Fruit fly (Drosophila melanogaster) whole organism, embryonic: ENCODE data around the gene Ntf-2r.
A peak's percentile ranks its signal among the peaks of the same experiment; 100 is the strongest.

ENCODE experiments used
- Atf-2 ChIP-seq: fragments of 200-800 bp; sonication (Bioruptor generic); optimal IDR thresholded peaks from 2 replicates; lab custom pipeline; 2016; ENCODE audit warnings: missing biosample characterization, missing genetic modification characterization
- Awh ChIP-seq: fragments of 200-800 bp; sonication (Bioruptor generic); IDR thresholded peaks from 2 replicates; pipeline ENCODE4, ENCODE4 v1.3.6; 2022; ENCODE audit warnings: missing biosample characterization, missing genetic modification characterization
- Blimp-1 ChIP-seq: fragments of 200-800 bp; sonication (Bioruptor generic); optimal IDR thresholded peaks from 3 replicates; lab custom pipeline; 2018; ENCODE audit warnings: missing biosample characterization, missing genetic modification characterization, mild to moderate bottlenecking, moderate library complexity, missing genetic modification reagents
- CG10209 ChIP-seq: fragments of 200-800 bp; sonication (Bioruptor generic); optimal IDR thresholded peaks from 3 replicates; lab custom pipeline; 2017; ENCODE audit warnings: missing biosample characterization, mild to moderate bottlenecking, missing genetic modification characterization, missing genetic modification reagents
- CG1024 ChIP-seq: fragments of 200-800 bp; sonication (Bioruptor generic); IDR thresholded peaks from 2 replicates; pipeline ENCODE4 v1.3.6; 2022; ENCODE audit warnings: missing biosample characterization, missing genetic modification characterization
- CG10654 ChIP-seq: fragments of 200-800 bp; sonication (Bioruptor generic); optimal IDR thresholded peaks from 2 replicates; lab custom pipeline; 2016; ENCODE audit warnings: missing biosample characterization, missing genetic modification characterization
- CG11085 ChIP-seq: fragments of 200-800 bp; sonication (Bioruptor generic); IDR thresholded peaks from 2 replicates; pipeline ENCODE4 v1.3.6; 2022; ENCODE audit warnings: missing biosample characterization, missing genetic modification characterization
- CG12769 ChIP-seq: fragments of 200-800 bp; sonication (Bioruptor generic); optimal IDR thresholded peaks from 2 replicates; lab custom pipeline; 2019; ENCODE audit warnings: missing biosample characterization, mild to moderate bottlenecking, missing genetic modification characterization, moderate library complexity
- CG13894 ChIP-seq: fragments of 200-800 bp; sonication (Bioruptor generic); optimal IDR thresholded peaks from 3 replicates; lab custom pipeline; 2018; ENCODE audit warnings: missing biosample characterization, mild to moderate bottlenecking, missing genetic modification characterization, moderate library complexity
- CG14667 ChIP-seq: fragments of 200-800 bp; sonication (Bioruptor generic); IDR thresholded peaks from 2 replicates; pipeline ENCODE4 v1.3.6; 2022; ENCODE audit warnings: missing biosample characterization, missing genetic modification characterization
- CG14710 ChIP-seq: fragments of 200-800 bp; sonication (Bioruptor generic); optimal IDR thresholded peaks from 3 replicates; lab custom pipeline; 2019; ENCODE audit warnings: missing biosample characterization, mild to moderate bottlenecking, missing genetic modification characterization, moderate library complexity
- CG15479 ChIP-seq: fragments of 200-800 bp; sonication (Bioruptor generic); optimal IDR thresholded peaks from 3 replicates; lab custom pipeline; 2019; ENCODE audit warnings: missing biosample characterization, mild to moderate bottlenecking, missing genetic modification characterization, moderate library complexity
- CG15696 ChIP-seq: fragments of 200-800 bp; sonication (Bioruptor generic); optimal IDR thresholded peaks from 2 replicates; lab custom pipeline; 2019; ENCODE audit warnings: missing biosample characterization, mild to moderate bottlenecking, missing genetic modification characterization, moderate library complexity
- CG17568 ChIP-seq: fragments of 200-800 bp; sonication (Bioruptor generic); optimal IDR thresholded peaks from 2 replicates; lab custom pipeline; 2018; ENCODE audit warnings: missing biosample characterization, mild to moderate bottlenecking, missing genetic modification characterization, moderate library complexity
- CG18764 ChIP-seq: fragments of 200-800 bp; sonication (Bioruptor generic); optimal IDR thresholded peaks from 3 replicates; lab custom pipeline; 2016; ENCODE audit warnings: missing biosample characterization, missing genetic modification characterization
- CG2202 ChIP-seq: fragments of 200-800 bp; sonication (Bioruptor generic); optimal IDR thresholded peaks from 2 replicates; lab custom pipeline; 2018; ENCODE audit warnings: missing biosample characterization, mild to moderate bottlenecking, missing genetic modification characterization
- CG30403 ChIP-seq: fragments of 200-800 bp; sonication (Bioruptor generic); optimal IDR thresholded peaks from 3 replicates; lab custom pipeline; 2016; ENCODE audit warnings: missing biosample characterization, missing genetic modification characterization
- CG32772 ChIP-seq: fragments of 200-800 bp; sonication (Bioruptor generic); IDR thresholded peaks from 2 replicates; pipeline ENCODE4 v1.3.6; 2022; ENCODE audit warnings: missing biosample characterization, missing genetic modification characterization
- CG33213 ChIP-seq: fragments of 200-800 bp; sonication (Bioruptor generic); optimal IDR thresholded peaks from 3 replicates; lab custom pipeline; 2016; ENCODE audit warnings: missing biosample characterization, missing genetic modification characterization
- CG3726 ChIP-seq: fragments of 200-800 bp; sonication (Bioruptor generic); IDR thresholded peaks from 3 replicates; pipeline ENCODE4, ENCODE4 v1.3.6; 2022; ENCODE audit warnings: missing biosample characterization, missing genetic modification characterization
- CG3995 ChIP-seq: fragments of 200-800 bp; sonication (Bioruptor generic); optimal IDR thresholded peaks from 3 replicates; lab custom pipeline; 2016; ENCODE audit warnings: missing biosample characterization, missing genetic modification characterization
- CG7357 ChIP-seq: fragments of 200-800 bp; sonication (Bioruptor generic); IDR thresholded peaks from 3 replicates; pipeline ENCODE4 v1.3.6; 2022; ENCODE audit warnings: missing biosample characterization, missing genetic modification characterization
- CG8359 ChIP-seq: fragments of 200-800 bp; sonication (Bioruptor generic); optimal IDR thresholded peaks from 2 replicates; lab custom pipeline; 2017; ENCODE audit warnings: missing biosample characterization, mild to moderate bottlenecking, missing genetic modification characterization, borderline replicate concordance
- CG9817 ChIP-seq: fragments of 200-800 bp; sonication (Bioruptor generic); optimal IDR thresholded peaks from 2 replicates; lab custom pipeline; 2018; ENCODE audit warnings: missing biosample characterization, mild to moderate bottlenecking, missing genetic modification characterization, moderate library complexity
- CG9932 ChIP-seq: fragments of 200-800 bp; sonication (Bioruptor generic); IDR thresholded peaks from 2 replicates; pipeline ENCODE4 v1.3.6; 2022; ENCODE audit warnings: missing biosample characterization, missing genetic modification characterization
- D ChIP-seq, 2 experiments: fragments of 200-800 bp in 1 of 2; fragments of >200 bp in 1 of 2; sonication (Bioruptor generic) in 1 of 2; optimal IDR thresholded peaks; 2 replicates in 1 of 2; 3 replicates in 1 of 2; lab custom pipeline; 2017; ENCODE audit warnings: mild to moderate bottlenecking in 1 of 2, missing biosample characterization in 1 of 2, missing genetic modification characterization in 1 of 2, missing genetic modification reagents in 1 of 2
- Deaf1 ChIP-seq: fragments of 200-800 bp; optimal IDR thresholded peaks from 3 replicates; lab custom pipeline; 2019; ENCODE audit warnings: missing biosample characterization, mild to moderate bottlenecking, missing genetic modification characterization, moderate library complexity
- Dip2 ChIP-seq: fragments of 200-800 bp; sonication (Bioruptor generic); IDR thresholded peaks from 2 replicates; pipeline ENCODE4 v1.3.6; 2022; ENCODE audit warnings: missing biosample characterization, missing genetic modification characterization
- Dref ChIP-seq: fragments of 200-800 bp; sonication (Bioruptor generic); IDR thresholded peaks from 2 replicates; pipeline ENCODE4 v1.3.6; 2022; ENCODE audit warnings: missing biosample characterization, missing genetic modification characterization
- Ets65A ChIP-seq: fragments of 200-800 bp; sonication (Bioruptor generic); peaks from one replicate; lab custom pipeline; 2016; ENCODE audit warnings: missing biosample characterization, missing genetic modification characterization
- Mes4 ChIP-seq: fragments of 200-800 bp; sonication (Bioruptor generic); optimal IDR thresholded peaks from 2 replicates; lab custom pipeline; 2016; ENCODE audit warnings: missing biosample characterization, missing genetic modification characterization
- NFAT ChIP-seq: fragments of 200-800 bp; sonication (Bioruptor generic); IDR thresholded peaks from 2 replicates; pipeline ENCODE4 v1.3.6; 2022; ENCODE audit warnings: missing biosample characterization, missing genetic modification characterization
- Ravus ChIP-seq: fragments of 200-800 bp; sonication (Bioruptor generic); IDR thresholded peaks from 2 replicates; pipeline ENCODE4 v1.3.6; 2022; ENCODE audit warnings: missing biosample characterization, missing genetic modification characterization
- Sry-β ChIP-seq: fragments of 200-800 bp; sonication (Bioruptor generic); optimal IDR thresholded peaks from 2 replicates; lab custom pipeline; 2018; ENCODE audit warnings: missing biosample characterization, mild to moderate bottlenecking, missing genetic modification characterization, moderate library complexity
- Stat92E ChIP-seq, 3 experiments: fragments of >200 bp in 2 of 3; fragments of 200-800 bp in 1 of 3; sonication (Bioruptor generic) in 1 of 3; optimal IDR thresholded peaks; 2 replicates each; lab custom pipeline; 2017 to 2019; ENCODE audit warnings: missing biosample characterization in 3 of 3, missing genetic modification characterization in 3 of 3, mild to moderate bottlenecking in 1 of 3, moderate library complexity in 1 of 3
- abd-A ChIP-seq: fragments of 200-800 bp; sonication (Bioruptor generic); optimal IDR thresholded peaks from 3 replicates; lab custom pipeline; 2019; ENCODE audit warnings: missing biosample characterization, mild to moderate bottlenecking, missing genetic modification characterization, moderate library complexity
- ac ChIP-seq: fragments of 200-800 bp; sonication (Bioruptor generic); optimal IDR thresholded peaks from 3 replicates; lab custom pipeline; 2017; ENCODE audit warnings: missing biosample characterization, mild to moderate bottlenecking, missing genetic modification characterization
- bigmax ChIP-seq: fragments of 200-800 bp; sonication (Bioruptor generic); optimal IDR thresholded peaks from 2 replicates; lab custom pipeline; 2018; ENCODE audit warnings: missing biosample characterization, mild to moderate bottlenecking, missing genetic modification characterization
- cad ChIP-seq: fragments of >200 bp; optimal IDR thresholded peaks from 2 replicates; lab custom pipeline; 2017; ENCODE audit warnings: missing biosample characterization, missing genetic modification characterization
- esg ChIP-seq: fragments of 200-800 bp; sonication (Bioruptor generic); conservative IDR thresholded peaks from 2 replicates; pipeline ENCODE4 v1.3.6; 2022; ENCODE audit warnings: missing biosample characterization, missing genetic modification characterization
- fd3F ChIP-seq: fragments of 200-800 bp; sonication (Bioruptor generic); optimal IDR thresholded peaks from 2 replicates; lab custom pipeline; 2018; ENCODE audit warnings: missing biosample characterization, mild to moderate bottlenecking, missing genetic modification characterization, moderate library complexity
- gce ChIP-seq: fragments of 200-800 bp; sonication (Bioruptor generic); IDR thresholded peaks from 3 replicates; pipeline ENCODE4 v1.3.6; 2022; ENCODE audit warnings: missing biosample characterization, missing genetic modification characterization
- lilli ChIP-seq: fragments of 200-800 bp; sonication (Bioruptor generic); optimal IDR thresholded peaks from 3 replicates; lab custom pipeline; 2016; ENCODE audit warnings: missing biosample characterization, missing genetic modification characterization
- sens ChIP-seq: fragments of 200-800 bp; sonication (Bioruptor generic); peaks from one replicate; lab custom pipeline; 2016; ENCODE audit warnings: missing biosample characterization, missing genetic modification characterization
- slou ChIP-seq: fragments of 200-800 bp; sonication (Bioruptor generic); optimal IDR thresholded peaks from 3 replicates; lab custom pipeline; 2016; ENCODE audit warnings: missing biosample characterization, missing genetic modification characterization
- slp2 ChIP-seq: fragments of 200-800 bp; sonication (Bioruptor generic); optimal IDR thresholded peaks from 2 replicates; lab custom pipeline; 2016; ENCODE audit warnings: missing biosample characterization, missing genetic modification characterization
- sna ChIP-seq: fragments of 200-800 bp; sonication (Bioruptor generic); IDR thresholded peaks from 2 replicates; pipeline ENCODE4 v1.3.6; 2022; ENCODE audit warnings: missing biosample characterization, missing genetic modification characterization; ENCODE audit not compliant: partially characterized antibody
- so ChIP-seq: fragments of 200-800 bp; sonication (Bioruptor generic); IDR thresholded peaks from 3 replicates; pipeline ENCODE4 v1.3.6; 2022; ENCODE audit warnings: missing biosample characterization, missing genetic modification characterization
- tin ChIP-seq: fragments of 200-800 bp; sonication (Bioruptor generic); optimal IDR thresholded peaks from 3 replicates; lab custom pipeline; 2016; ENCODE audit warnings: missing biosample characterization, missing genetic modification characterization
- vvl ChIP-seq: fragments of 200-800 bp; sonication (Bioruptor generic); IDR thresholded peaks from 2 replicates; pipeline ENCODE4 v1.3.6; 2022; ENCODE audit warnings: missing biosample characterization, missing genetic modification characterization

Gene Ntf-2r

DNA sequence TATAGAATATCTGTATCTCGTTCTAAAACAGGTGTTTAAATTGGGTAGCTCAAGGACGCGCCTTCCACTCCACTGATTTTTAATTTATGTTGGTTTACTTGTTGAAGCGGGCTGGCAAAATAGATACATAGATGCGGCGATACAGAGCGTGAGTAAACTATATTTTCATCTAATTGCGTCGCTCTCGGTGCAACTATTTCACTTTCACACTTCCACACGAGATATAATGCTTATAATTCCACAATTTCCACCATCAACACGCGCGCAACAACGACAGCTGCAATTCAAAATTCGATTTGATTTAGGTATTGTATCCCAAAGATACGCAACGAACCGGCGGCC lies 29.6 kb downstream of the Ntf-2r start (continued):
- TF ChIP-seq D (optimal IDR thresholded peaks at IDR 0.05; lab: Kevin White, UChicago), result peak; percentile 0
- TF ChIP-seq D (GFP tag; optimal IDR thresholded peaks at IDR 0.05; lab: Kevin White, UChicago), result no peak
- TF ChIP-seq Mes4 (GFP tag; lab: Kevin White, UChicago), result no peak
- peak; percentile 7 for TF ChIP-seq CG17568
- peak; percentile 84 for TF ChIP-seq ac (GFP tag; lab: Kevin White, UChicago)
- TF ChIP-seq Blimp-1 (GFP tag; lab: Kevin White, UChicago), result peak; percentile 46
- no peak for TF ChIP-seq fd3F
- peak; percentile 45 for TF ChIP-seq CG15479
- no peak for TF ChIP-seq CG3995 (GFP tag; lab: Kevin White, UChicago)
- TF ChIP-seq Ets65A (GFP tag; lab: Kevin White, UChicago), result peak; percentile 79
- no peak for TF ChIP-seq CG13894 (tag; lab: Kevin White, UChicago)
- no peak for TF ChIP-seq CG11085 (GFP tag; lab: Robert Waterston, UW)
- no peak for TF ChIP-seq vvl
- TF ChIP-seq Dref, result no peak
- no peak for TF ChIP-seq NFAT (GFP tag; lab: Robert Waterston, UW)
- 0 out of 3 replicates have a peak, but pooled peaks have one; percentile 18 for TF ChIP-seq so (GFP tag; lab: Robert Waterston, UW)
- TF ChIP-seq CG9932 (GFP tag; lab: Robert Waterston, UW), result no peak
- TF ChIP-seq CG33213 (GFP tag; lab: Kevin White, UChicago), result no peak
- no peak for TF ChIP-seq Sry-β (GFP tag; lab: Kevin White, UChicago)
- no peak for TF ChIP-seq Atf-2 (GFP tag; lab: Kevin White, UChicago)
- no peak for TF ChIP-seq Ravus (GFP tag; lab: Robert Waterston, UW)
- peak; percentile 67 for TF ChIP-seq CG12769 (tag; lab: Kevin White, UChicago)
- TF ChIP-seq CG8359 (GFP tag; lab: Kevin White, UChicago), result no peak
- no peak for TF ChIP-seq slp2 (GFP tag; lab: Kevin White, UChicago)
- no peak for TF ChIP-seq CG32772 (GFP tag; lab: Robert Waterston, UW)

DNA sequence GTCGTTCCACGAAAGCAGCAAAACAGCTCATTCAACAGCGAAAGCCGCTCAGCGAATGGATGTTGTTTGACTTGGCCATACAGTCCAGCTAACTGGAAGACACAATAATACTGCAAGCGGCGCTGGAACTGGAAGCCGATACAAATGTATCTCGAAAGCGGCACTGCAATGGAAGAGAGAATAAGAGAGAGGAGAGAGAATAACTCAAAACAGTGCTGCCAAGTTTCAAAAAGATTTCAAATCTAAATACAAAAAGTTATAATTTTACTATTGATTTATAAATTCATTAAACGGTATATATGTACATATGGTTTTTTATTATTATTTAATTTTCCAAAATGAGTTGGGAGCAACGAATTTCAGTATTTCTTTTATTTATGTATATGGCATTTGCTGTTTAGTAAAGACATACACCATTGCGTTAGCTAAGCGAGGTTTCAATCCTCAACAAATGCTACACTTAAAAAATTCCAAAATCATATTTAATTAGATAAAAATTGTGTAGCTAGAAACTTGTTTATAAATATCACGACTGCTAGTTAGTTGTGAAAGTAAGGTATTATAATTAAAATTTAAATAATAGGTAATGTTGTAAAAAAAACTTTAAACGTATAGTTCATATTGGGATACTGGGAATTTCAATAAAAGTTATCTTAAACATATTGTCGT lies 30.1 kb downstream of the Ntf-2r start, which contains the start of gene CG10283:
TSS of gene CG10283 (minus strand) at position 132 of the 669 bp plus-strand sequence.
- TF ChIP-seq CG3726 (GFP tag; lab: Robert Waterston, UW), result no peak
- no peak for TF ChIP-seq CG2202
- peak; percentile 10 for TF ChIP-seq CG10654 (GFP tag; lab: Kevin White, UChicago)
- TF ChIP-seq CG7357 (GFP tag; lab: Robert Waterston, UW), result no peak
- TF ChIP-seq cad (GFP tag; lab: Kevin White, UChicago), result no peak
- TF ChIP-seq tin (GFP tag; lab: Kevin White, UChicago), result peak; percentile 27
- peak; percentile 43 for TF ChIP-seq CG9817 (tag; lab: Kevin White, UChicago)
- TF ChIP-seq Deaf1 (tag; lab: Kevin White, UChicago), result peak; percentile 26
- no peak for TF ChIP-seq sna (GFP tag; lab: Robert Waterston, UW)
- TF ChIP-seq CG30403, result peak; percentile 56
- no peak for TF ChIP-seq gce (GFP tag; lab: Robert Waterston, UW)
- TF ChIP-seq bigmax, result no peak
- TF ChIP-seq CG15696 (tag; lab: Kevin White, UChicago), result peak; percentile 31
- no peak for TF ChIP-seq CG1024
- TF ChIP-seq CG10209 (GFP tag; lab: Kevin White, UChicago), result peak; percentile 16
- no peak for TF ChIP-seq slou (GFP tag; lab: Kevin White, UChicago)
- TF ChIP-seq lilli (GFP tag; lab: Kevin White, UChicago), result peak; percentile 14
- peak; percentile 17 for TF ChIP-seq abd-A (tag; lab: Kevin White, UChicago)
- peak in 1 of 3 experiments; percentile 62 for TF ChIP-seq Stat92E (GFP tag; optimal IDR thresholded peaks at IDR 0.05; lab: Kevin White, UChicago)
- no peak for TF ChIP-seq CG14667 (GFP tag; lab: Robert Waterston, UW)
- peak; percentile 79 for TF ChIP-seq sens (GFP tag; lab: Kevin White, UChicago)
- no peak for TF ChIP-seq CG18764 (GFP tag; lab: Kevin White, UChicago)
- 0 out of 2 replicates have a peak, but pooled peaks have one; percentile 9 for TF ChIP-seq Awh (GFP tag; lab: Robert Waterston, UW)
- TF ChIP-seq CG14710 (tag; lab: Kevin White, UChicago), result peak; percentile 74
- no peak for TF ChIP-seq Dip2 (GFP tag; lab: Robert Waterston, UW)
- no peak for TF ChIP-seq esg
